Worm (Caenorhabditis elegans) whole organism, young adult: ENCODE results near the gene npr-20.

ENCODE experiments used
- B0035.1 ChIP-seq: sonication (generic microtip); optimal IDR thresholded peaks from 2 replicates; lab custom pipeline; 2016; ENCODE audit warnings: missing genetic modification characterization, mild to moderate bottlenecking, missing compliant biosample characterization, missing genotype, missing genetic modification reagents
- F49E8.2 ChIP-seq: sonication (generic microtip); optimal IDR thresholded peaks from 3 replicates; lab custom pipeline; 2017; ENCODE audit warnings: missing genetic modification characterization, mild to moderate bottlenecking, missing compliant biosample characterization, antibody characterized with exemption, moderate library complexity; ENCODE audit not compliant: insufficient read depth
- aptf-2 ChIP-seq: fragments of 200-800 bp; sonication (Bioruptor generic); conservative IDR thresholded peaks from 2 replicates; pipeline ENCODE4 v1.3.6; 2022; ENCODE audit warnings: missing genetic modification reagents, missing genetic modification characterization, missing compliant biosample characterization
- attf-5 ChIP-seq: fragments of 200-800 bp; sonication (Bioruptor generic); optimal IDR thresholded peaks from 2 replicates; lab custom pipeline; 2018; ENCODE audit warnings: mild to moderate bottlenecking, missing genetic modification characterization, missing compliant biosample characterization
- ceh-100 ChIP-seq: fragments of 200-800 bp; sonication (Bioruptor generic); IDR thresholded peaks from 2 replicates; pipeline ENCODE4 v1.3.6; 2022; ENCODE audit warnings: missing genetic modification reagents, missing genetic modification characterization, missing compliant biosample characterization
- rcor-1 ChIP-seq: fragments of 200-800 bp; sonication (Bioruptor generic); IDR thresholded peaks from 2 replicates; pipeline ENCODE4 v1.3.6; 2022; ENCODE audit warnings: missing genetic modification reagents, missing genetic modification characterization, missing compliant biosample characterization
- tlf-1 ChIP-seq: fragments of 200-800 bp; sonication (Bioruptor generic); optimal IDR thresholded peaks from 2 replicates; lab custom pipeline; 2018; ENCODE audit warnings: mild to moderate bottlenecking, missing genetic modification characterization, missing compliant biosample characterization
- unc-62 ChIP-seq: fragments of 150-350 bp; optimal IDR thresholded peaks from 2 replicates; lab custom pipeline; 2014; ENCODE audit warnings: missing biosample characterization, missing genetic modification reagents, missing genetic modification characterization
- ztf-18 ChIP-seq: sonication (generic microtip); optimal IDR thresholded peaks from 2 replicates; lab custom pipeline; 2016; ENCODE audit warnings: missing genotype, mild to moderate bottlenecking, missing genetic modification characterization, missing compliant biosample characterization

- TF ChIP-seq ztf-18 (tag; lab: Kevin White, UChicago) (no peak), rcor-1 (GFP tag; lab: Robert Waterston, UW) (no peak), ceh-100 (GFP tag; lab: Robert Waterston, UW) (no peak), aptf-2 (GFP tag; lab: Robert Waterston, UW) (no peak), unc-62 (no peak), B0035.1 (tag; lab: Kevin White, UChicago) (no peak), F49E8.2 (no peak), attf-5 (no peak), tlf-1 (no peak)
Measured at ce11 chrII:8822711-8823110, 42.3 kb downstream of the npr-20 start.
